Fruit fly (Drosophila melanogaster) whole organism, embryonic: ENCODE measurements around the gene Indy.

Experiments used
- BtbVII ChIP-seq: fragments of 200-800 bp; sonication (Bioruptor generic); optimal IDR thresholded peaks from 3 replicates; lab custom pipeline; 2017; ENCODE audit warnings: missing biosample characterization, mild to moderate bottlenecking, missing genetic modification characterization
- CG15514 ChIP-seq: fragments of 200-800 bp; sonication (Bioruptor generic); optimal IDR thresholded peaks from 3 replicates; lab custom pipeline; 2017; ENCODE audit warnings: missing biosample characterization, missing genetic modification characterization, mild to moderate bottlenecking, moderate library complexity, missing genetic modification reagents
- CG6813 ChIP-seq: fragments of 200-800 bp; sonication (Bioruptor generic); optimal IDR thresholded peaks from 2 replicates; lab custom pipeline; 2017; ENCODE audit warnings: missing biosample characterization, missing genetic modification characterization, mild to moderate bottlenecking, moderate library complexity, missing genetic modification reagents
- Nf-YA ChIP-seq: fragments of 200-800 bp; sonication (Bioruptor generic); IDR thresholded peaks from 2 replicates; pipeline ENCODE4 v1.3.6; 2022; ENCODE audit warnings: missing biosample characterization, missing genetic modification characterization
- Sin3A ChIP-seq: fragments of >200 bp; optimal IDR thresholded peaks from 2 replicates; lab custom pipeline; 2018
- cwo ChIP-seq: fragments of 200-800 bp; sonication (Bioruptor generic); optimal IDR thresholded peaks from 3 replicates; lab custom pipeline; 2017; ENCODE audit warnings: missing biosample characterization, missing genetic modification characterization, mild to moderate bottlenecking, moderate library complexity, missing genetic modification reagents
- gsb-n ChIP-seq: fragments of 200-800 bp; sonication (Bioruptor generic); optimal IDR thresholded peaks from 3 replicates; lab custom pipeline; 2018; ENCODE audit warnings: missing biosample characterization, mild to moderate bottlenecking, missing genetic modification characterization
- lola ChIP-seq, 3 experiments: fragments of >200 bp in 2 of 3; fragments of 200-800 bp in 1 of 3; sonication (Bioruptor generic) in 1 of 3; optimal IDR thresholded peaks; 2 replicates each; lab custom pipeline; 2017 to 2019; ENCODE audit warnings: missing biosample characterization in 3 of 3, missing genetic modification characterization in 3 of 3, mild to moderate bottlenecking in 1 of 3, moderate library complexity in 1 of 3
- pfk ChIP-seq: fragments of 200-800 bp; sonication (Bioruptor generic); optimal IDR thresholded peaks from 2 replicates; lab custom pipeline; 2018; ENCODE audit warnings: missing biosample characterization, mild to moderate bottlenecking, missing genetic modification characterization, moderate library complexity
- sd ChIP-seq: fragments of 200-800 bp; sonication (Bioruptor generic); optimal IDR thresholded peaks from 3 replicates; lab custom pipeline; 2018; ENCODE audit warnings: missing biosample characterization, mild to moderate bottlenecking, missing genetic modification characterization, moderate library complexity
- wdn ChIP-seq: fragments of 200-800 bp; sonication (Bioruptor generic); IDR thresholded peaks from 2 replicates; pipeline ENCODE4 v1.3.6; 2022; ENCODE audit warnings: missing biosample characterization, missing genetic modification characterization

DNA sequence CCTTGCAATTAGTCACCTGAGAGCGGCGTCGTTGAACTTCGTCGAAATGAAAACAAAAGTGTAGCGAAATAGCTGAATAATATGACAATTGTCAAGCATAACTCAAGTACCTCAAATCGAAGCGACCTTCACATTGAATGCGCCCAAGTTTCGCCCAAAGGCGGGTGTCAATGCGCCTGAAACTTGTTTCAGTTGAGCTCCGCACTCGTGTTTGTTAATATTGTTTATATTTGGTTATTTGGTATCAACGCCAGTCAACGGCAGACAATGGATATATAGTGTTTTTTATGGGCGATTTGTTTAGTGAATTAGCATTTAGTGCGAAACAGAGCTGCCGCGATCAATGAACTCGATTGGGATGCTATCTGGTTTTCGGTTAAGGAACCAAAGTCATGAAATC, 15.8 kb upstream of the Indy start:
- TF ChIP-seq pfk (GFP tag; lab: Kevin White, UChicago) (no peak), cwo (no peak), wdn (no peak), Sin3A (no peak), sd (tag; lab: Kevin White, UChicago) (no peak), CG15514 (no peak), Nf-YA (GFP tag; lab: Robert Waterston, UW) (no peak), BtbVII (no peak), gsb-n (tag; lab: Kevin White, UChicago) (no peak), CG6813 (GFP tag; lab: Kevin White, UChicago) (no peak), lola (GFP tag; optimal IDR thresholded peaks at IDR 0.05; lab: Kevin White, UChicago) (no peak)
